Worm (Caenorhabditis elegans): ENCODE measurements around the gene F33E11.3.

Gene F33E11.3

ce11 chrV:272837-273236 is 31.7 kb downstream of the F33E11.3 start, which contains the start of gene nlp-70:
TSS of gene nlp-70 (minus strand) at chrV:272937.
- no peak for TF ChIP-seq ceh-58 (GFP tag; IDR thresholded peaks at IDR 0.05)
- TF ChIP-seq B0336.3 (GFP tag; IDR thresholded peaks at IDR 0.05), result no peak
- no peak for TF ChIP-seq bed-2 (GFP tag; IDR thresholded peaks at IDR 0.05)
- no peak for TF ChIP-seq let-607 (tag; optimal IDR thresholded peaks at IDR 0.05)
- TF ChIP-seq B0019.2 (GFP tag; conservative IDR thresholded peaks at IDR 0.05), result no peak
- no peak for TF ChIP-seq ztf-28 (GFP tag; IDR thresholded peaks at IDR 0.05)
- no peak for TF ChIP-seq ama-1 (optimal IDR thresholded peaks at IDR 0.05)
- no peak for TF ChIP-seq ama-1 (GFP tag; optimal IDR thresholded peaks at IDR 0.05)
- no peak for TF ChIP-seq sptf-2 (GFP tag; optimal IDR thresholded peaks at IDR 0.05)
- no peak for TF ChIP-seq ztf-25 (GFP tag; IDR thresholded peaks at IDR 0.05)
- no peak for TF ChIP-seq cebp-1 (GFP tag; IDR thresholded peaks at IDR 0.05)
- TF ChIP-seq cebp-1 (tag; optimal IDR thresholded peaks at IDR 0.05), result no peak
- TF ChIP-seq tlf-1 (GFP tag; optimal IDR thresholded peaks at IDR 0.05), result no peak
- no peak for TF ChIP-seq rcor-1 (GFP tag; IDR thresholded peaks at IDR 0.05)
- no peak for TF ChIP-seq nhr-80 (tag; optimal IDR thresholded peaks at IDR 0.05)
- TF ChIP-seq rec-8 (tag; optimal IDR thresholded peaks at IDR 0.05), result no peak
- no peak for TF ChIP-seq lin-54 (GFP tag; optimal IDR thresholded peaks at IDR 0.05)

- no peak for TF ChIP-seq ceh-100 (GFP tag; IDR thresholded peaks at IDR 0.05)
- TF ChIP-seq snpc-4 (GFP tag; optimal IDR thresholded peaks at IDR 0.05), result no peak
- no peak for TF ChIP-seq snpc-4 (tag; optimal IDR thresholded peaks at IDR 0.05)
Observed at ce11 chrV:268007-268406, 36.5 kb downstream of the F33E11.3 start, which contains the start of gene lgc-26. TSS of gene lgc-26 (plus strand) at chrV:268307.

- TF ChIP-seq hlh-12 (tag; optimal IDR thresholded peaks at IDR 0.05) (peak; percentile 93), mel-28 (tag; optimal IDR thresholded peaks at IDR 0.05; ENCODE audit: borderline replicate concordance) (peak; percentile 31), rec-8 (tag; optimal IDR thresholded peaks at IDR 0.05) (peak in 1 of 2 experiments; percentile 74), lin-35 (GFP tag; optimal IDR thresholded peaks at IDR 0.05) (peak in 1 of 3 experiments; percentile 4), mxl-1 (tag; optimal IDR thresholded peaks at IDR 0.05) (peak; percentile 77), F23B12.7 (tag; optimal IDR thresholded peaks at IDR 0.05; ENCODE audit: insufficient read depth) (peak; percentile 23)
Observed at ce11 chrV:265062-265963, 39.2 kb downstream of the F33E11.3 start.

ce11 chrV:260334-260733 is 44.2 kb downstream of the F33E11.3 start:
- 0 out of 2 replicates have a peak, but pooled peaks have one; percentile 19 for TF ChIP-seq B0336.3 (GFP tag; IDR thresholded peaks at IDR 0.05)
- no peak for TF ChIP-seq T07F8.4 (tag; optimal IDR thresholded peaks at IDR 0.05)
- TF ChIP-seq rec-8 (tag; optimal IDR thresholded peaks at IDR 0.05), result no peak
- TF ChIP-seq let-607 (tag; optimal IDR thresholded peaks at IDR 0.05), result no peak
- no peak for TF ChIP-seq ceh-58 (GFP tag; IDR thresholded peaks at IDR 0.05)
- TF ChIP-seq nfyb-1 (GFP tag; IDR thresholded peaks at IDR 0.05), result no peak
- no peak for TF ChIP-seq F33H1.4 (GFP tag; IDR thresholded peaks at IDR 0.05)

- TF ChIP-seq ama-1 (optimal IDR thresholded peaks at IDR 0.05) (no peak), ama-1 (GFP tag; optimal IDR thresholded peaks at IDR 0.05) (no peak), zim-3 (tag; optimal IDR thresholded peaks at IDR 0.05) (no peak), egl-44 (GFP tag; IDR thresholded peaks at IDR 0.05) (no peak), ztf-26 (tag; optimal IDR thresholded peaks at IDR 0.05) (no peak), Y67H2A.10 (GFP tag; conservative IDR thresholded peaks at IDR 0.05) (no peak), him-1 (tag; optimal IDR thresholded peaks at IDR 0.05) (no peak), F49E8.2 (tag; optimal IDR thresholded peaks at IDR 0.05; ENCODE audit: insufficient read depth) (no peak), T07F8.4 (tag; optimal IDR thresholded peaks at IDR 0.05) (no peak), hmg-20 (GFP tag; IDR thresholded peaks at IDR 0.05) (no peak), attf-3 (GFP tag; conservative IDR thresholded peaks at IDR 0.05) (no peak), hrde-1 (tag; optimal IDR thresholded peaks at IDR 0.05; ENCODE audit: borderline replicate concordance) (no peak), let-607 (tag; optimal IDR thresholded peaks at IDR 0.05) (no peak), Y53F4B.3 (GFP tag; IDR thresholded peaks at IDR 0.05) (no peak), dpl-1 (GFP tag; optimal IDR thresholded peaks at IDR 0.05) (no peak), madf-3 (GFP tag; IDR thresholded peaks at IDR 0.05) (no peak)
Observed at ce11 chrV:258730-259129, 45.8 kb downstream of the F33E11.3 start, which contains the start of gene nhr-204. TSS of gene nhr-204 (minus strand) at chrV:258830.
